Worm (Caenorhabditis elegans) whole organism, L1 larva: ENCODE measurements around the gene F23H12.7.

Experiments
- C34B4.2 ChIP-seq: sonication (generic microtip); optimal IDR thresholded peaks from 2 replicates; lab custom pipeline; 2017; ENCODE audit warnings: mild to moderate bottlenecking, missing genetic modification characterization, missing compliant biosample characterization
- ceh-8 ChIP-seq: fragments of 200-800 bp; sonication (Bioruptor generic); optimal IDR thresholded peaks from 2 replicates; lab custom pipeline; 2018; ENCODE audit warnings: mild to moderate bottlenecking, missing genetic modification characterization, moderate library complexity, missing compliant biosample characterization
- ceh-88 ChIP-seq: fragments of 200-800 bp; sonication (Bioruptor generic); IDR thresholded peaks from 2 replicates; pipeline ENCODE4 v1.3.6; 2022; ENCODE audit warnings: missing genetic modification characterization, missing compliant biosample characterization
- dsc-1 ChIP-seq: sonication (generic microtip); optimal IDR thresholded peaks from 2 replicates; lab custom pipeline; 2016; ENCODE audit warnings: mild to moderate bottlenecking, missing genetic modification characterization, missing compliant biosample characterization
- fkh-10 ChIP-seq: sonication (generic microtip); optimal IDR thresholded peaks from 2 replicates; lab custom pipeline; 2017; ENCODE audit warnings: missing biosample characterization, missing genetic modification reagents, missing genetic modification characterization
- lin-13 ChIP-seq: fragments of 150-350 bp; optimal IDR thresholded peaks from 2 replicates; lab custom pipeline; 2014; ENCODE audit warnings: missing biosample characterization, missing genetic modification reagents, missing genetic modification characterization
- lin-35 ChIP-seq, 2 experiments: fragments of 150-350 bp; optimal IDR thresholded peaks; 2 replicates each; lab custom pipeline; 2014; ENCODE audit warnings: missing biosample characterization in 2 of 2, missing genetic modification characterization in 2 of 2, missing genetic modification reagents in 2 of 2
- nhr-237 ChIP-seq: fragments of 150-350 bp; optimal IDR thresholded peaks from 2 replicates; lab custom pipeline; 2014; ENCODE audit warnings: missing biosample characterization, missing genetic modification characterization
- tbx-2 ChIP-seq: sonication (generic microtip); optimal IDR thresholded peaks from 2 replicates; lab custom pipeline; 2016; ENCODE audit warnings: missing genetic modification characterization, missing compliant biosample characterization
- unc-62 ChIP-seq: fragments of 150-350 bp; optimal IDR thresholded peaks from 2 replicates; lab custom pipeline; 2014; ENCODE audit warnings: missing biosample characterization, missing genetic modification reagents, missing genetic modification characterization
- unc-86 ChIP-seq: sonication (generic microtip); optimal IDR thresholded peaks from 2 replicates; lab custom pipeline; 2016; ENCODE audit warnings: missing genetic modification characterization, missing compliant biosample characterization

DNA sequence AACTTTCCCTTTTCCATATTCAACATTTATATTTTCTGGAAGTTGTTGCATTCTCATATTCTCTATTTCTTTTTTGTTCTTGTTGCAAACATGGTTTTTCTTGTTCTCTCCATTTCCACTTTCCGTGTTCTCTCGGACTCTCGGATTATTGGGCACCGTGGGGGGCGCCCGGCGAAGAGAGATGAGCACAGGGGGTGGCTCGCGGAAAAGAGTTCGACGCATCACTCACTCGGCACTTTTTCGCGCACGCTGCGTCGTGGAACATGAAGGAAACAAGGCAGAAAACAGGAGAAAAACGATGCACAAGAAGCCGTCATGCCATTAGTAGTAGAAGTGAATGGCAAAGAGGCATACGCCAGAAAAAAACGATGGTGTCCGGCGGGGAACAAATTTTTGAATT is 44.8 kb upstream of the F23H12.7 start:
- TF ChIP-seq ceh-8 (GFP tag; lab: Kevin White, UChicago) (no peak), dsc-1 (tag; lab: Kevin White, UChicago) (no peak), C34B4.2 (no peak), unc-86 (no peak), unc-62 (no peak), lin-35 (GFP tag; optimal IDR thresholded peaks at IDR 0.05; lab: Kevin White, UChicago) (no peak), nhr-237 (tag; lab: Kevin White, UChicago) (no peak), ceh-88 (GFP tag; lab: Robert Waterston, UW) (no peak), fkh-10 (no peak), tbx-2 (tag; lab: Kevin White, UChicago) (no peak), lin-13 (GFP tag; lab: Kevin White, UChicago) (no peak)
